Fruit fly (Drosophila melanogaster): ENCODE results near the gene slo.
A peak's percentile ranks its signal among the peaks of the same experiment; 100 is the strongest.

The slo gene

dm6 chr3R:24726347-24726891 lies 64.1 kb downstream of the slo start:
- no peak for TF ChIP-seq Met (GFP tag; optimal IDR thresholded peaks at IDR 0.05)
- TF ChIP-seq CG6808 (GFP tag; optimal IDR thresholded peaks at IDR 0.05), result no peak
- no peak for TF ChIP-seq salr (GFP tag; optimal IDR thresholded peaks at IDR 0.05)
- TF ChIP-seq CG6163 (GFP tag; IDR thresholded peaks at IDR 0.05), result no peak
- no peak for TF ChIP-seq CG11294 (GFP tag; IDR thresholded peaks at IDR 0.05)
- no peak for TF ChIP-seq eg (GFP tag; IDR thresholded peaks at IDR 0.05)
- no peak for TF ChIP-seq topi (GFP tag; optimal IDR thresholded peaks at IDR 0.05)
- no peak for TF ChIP-seq CG11902 (GFP tag; optimal IDR thresholded peaks at IDR 0.05)
- TF ChIP-seq OdsH (GFP tag; optimal IDR thresholded peaks at IDR 0.05), result no peak
- no peak for TF ChIP-seq ss (GFP tag; optimal IDR thresholded peaks at IDR 0.05)
- TF ChIP-seq vri (GFP tag; optimal IDR thresholded peaks at IDR 0.05), result no peak
- TF ChIP-seq Eip78C (GFP tag), result no peak
- no peak for TF ChIP-seq CG34406 (GFP tag; optimal IDR thresholded peaks at IDR 0.05)
- TF ChIP-seq Eip75B (GFP tag; optimal IDR thresholded peaks at IDR 0.05), result no peak
- no peak for TF ChIP-seq Hr4 (GFP tag; optimal IDR thresholded peaks at IDR 0.05)
- TF ChIP-seq CG31627 (GFP tag; optimal IDR thresholded peaks at IDR 0.05), result no peak
- no peak for TF ChIP-seq Smox (GFP tag; optimal IDR thresholded peaks at IDR 0.05)

- TF ChIP-seq CG1621 (tag; optimal IDR thresholded peaks at IDR 0.05), result no peak
- no peak for TF ChIP-seq Met (GFP tag; optimal IDR thresholded peaks at IDR 0.05)
- no peak for TF ChIP-seq CG11294 (GFP tag; IDR thresholded peaks at IDR 0.05)
- TF ChIP-seq Sox15 (GFP tag; optimal IDR thresholded peaks at IDR 0.05), result no peak
- TF ChIP-seq Ets96B (tag; optimal IDR thresholded peaks at IDR 0.05), result no peak
- peak; percentile 97 for TF ChIP-seq svp (GFP tag)
- TF ChIP-seq esn (GFP tag; optimal IDR thresholded peaks at IDR 0.05), result no peak
Observed at dm6 chr3R:24727038-24727437, 64.7 kb downstream of the slo start.

dm6 chr3R:24749055-24749992 lies 87.0 kb downstream of the slo start, which contains the start of gene tld:
tld (plus strand) TSS chr3R:24749731.
- TF ChIP-seq svp (GFP tag) (peak; percentile 13), Blimp-1 (GFP tag; optimal IDR thresholded peaks at IDR 0.05) (peak; percentile 93), CG10669 (GFP tag; optimal IDR thresholded peaks at IDR 0.05) (no peak)

dm6 chr3R:24753561-24754027 lies 91.3 kb downstream of the slo start, which contains the start of gene asp:
asp (plus strand) TSS chr3R:24753849.
- TF ChIP-seq Sox102F (GFP tag; optimal IDR thresholded peaks at IDR 0.05) (no peak), svp (GFP tag) (peak; percentile 30), CG10669 (GFP tag; optimal IDR thresholded peaks at IDR 0.05) (no peak), Smox (GFP tag; optimal IDR thresholded peaks at IDR 0.05) (peak; percentile 12), spab (GFP tag; optimal IDR thresholded peaks at IDR 0.05) (no peak), dsx (GFP tag; optimal IDR thresholded peaks at IDR 0.05; ENCODE audit: poor library complexity, severe bottlenecking) (no peak), CG11762 (GFP tag; optimal IDR thresholded peaks at IDR 0.05; ENCODE audit: insufficient read depth) (no peak)
